Fruit fly (Drosophila melanogaster) whole organism, embryonic: Measurements from ENCODE around the gene Bicra.

ENCODE experiments used
- B-H2 ChIP-seq: fragments of 200-800 bp; sonication (Bioruptor generic); optimal IDR thresholded peaks from 2 replicates; lab custom pipeline; 2018; ENCODE audit warnings: missing biosample characterization, mild to moderate bottlenecking, missing genetic modification characterization
- CG10147 ChIP-seq: fragments of 200-800 bp; sonication (Bioruptor generic); optimal IDR thresholded peaks from 2 replicates; lab custom pipeline; 2019; ENCODE audit warnings: missing biosample characterization, mild to moderate bottlenecking, missing genetic modification characterization, moderate library complexity
- CG10209 ChIP-seq: fragments of 200-800 bp; sonication (Bioruptor generic); optimal IDR thresholded peaks from 3 replicates; lab custom pipeline; 2017; ENCODE audit warnings: missing biosample characterization, mild to moderate bottlenecking, missing genetic modification characterization, missing genetic modification reagents
- CG11695 ChIP-seq: fragments of 200-800 bp; sonication (Bioruptor generic); IDR thresholded peaks from 3 replicates; pipeline ENCODE4 v1.3.6; 2022; ENCODE audit warnings: missing biosample characterization, missing genetic modification characterization
- CG12104 ChIP-seq: fragments of 200-800 bp; sonication (Bioruptor generic); optimal IDR thresholded peaks from 3 replicates; lab custom pipeline; 2016; ENCODE audit warnings: missing biosample characterization, missing genetic modification characterization
- CG12391 ChIP-seq: fragments of 200-800 bp; sonication (Bioruptor generic); optimal IDR thresholded peaks from 3 replicates; lab custom pipeline; 2018; ENCODE audit warnings: missing biosample characterization, mild to moderate bottlenecking, missing genetic modification characterization, moderate library complexity
- CG12659 ChIP-seq: fragments of 200-800 bp; sonication (Bioruptor generic); optimal IDR thresholded peaks from 3 replicates; lab custom pipeline; 2017; ENCODE audit warnings: mild to moderate bottlenecking, missing biosample characterization, missing genetic modification reagents, missing genetic modification characterization
- CG14050 ChIP-seq: fragments of 200-800 bp; sonication (Bioruptor generic); IDR thresholded peaks from 3 replicates; pipeline ENCODE4 v1.3.6; 2022; ENCODE audit warnings: missing biosample characterization, missing genetic modification characterization
- CG14965 ChIP-seq: fragments of 200-800 bp; sonication (Bioruptor generic); optimal IDR thresholded peaks from 2 replicates; lab custom pipeline; 2016; ENCODE audit warnings: missing biosample characterization, missing genetic modification characterization, borderline replicate concordance
- CG15514 ChIP-seq: fragments of 200-800 bp; sonication (Bioruptor generic); optimal IDR thresholded peaks from 3 replicates; lab custom pipeline; 2017; ENCODE audit warnings: missing biosample characterization, missing genetic modification characterization, mild to moderate bottlenecking, moderate library complexity, missing genetic modification reagents
- CG18262 ChIP-seq: fragments of 200-800 bp; optimal IDR thresholded peaks from 3 replicates; lab custom pipeline; 2019; ENCODE audit warnings: missing biosample characterization, mild to moderate bottlenecking, missing genetic modification characterization, moderate library complexity
- CG2116 ChIP-seq: fragments of 200-800 bp; sonication (Bioruptor generic); optimal IDR thresholded peaks from 3 replicates; lab custom pipeline; 2018; ENCODE audit warnings: missing biosample characterization, mild to moderate bottlenecking, missing genetic modification characterization
- CG32532 ChIP-seq: fragments of 200-800 bp; sonication (Bioruptor generic); IDR thresholded peaks from 2 replicates; pipeline ENCODE4 v1.3.6; 2022; ENCODE audit warnings: missing biosample characterization, missing genetic modification characterization
- CG3995 ChIP-seq: fragments of 200-800 bp; sonication (Bioruptor generic); optimal IDR thresholded peaks from 3 replicates; lab custom pipeline; 2016; ENCODE audit warnings: missing biosample characterization, missing genetic modification characterization
- CG4404 ChIP-seq: fragments of 200-800 bp; sonication (Bioruptor generic); IDR thresholded peaks from 2 replicates; pipeline ENCODE4 v1.3.6; 2022; ENCODE audit warnings: missing biosample characterization, missing genetic modification characterization
- CG4854 ChIP-seq: fragments of 200-800 bp; sonication (Bioruptor generic); optimal IDR thresholded peaks from 2 replicates; lab custom pipeline; 2016; ENCODE audit warnings: missing biosample characterization, missing genetic modification characterization, inconsistent platforms
- CG5180 ChIP-seq: fragments of 200-800 bp; sonication (Bioruptor generic); optimal IDR thresholded peaks from 3 replicates; lab custom pipeline; 2017; ENCODE audit warnings: missing biosample characterization, missing genetic modification characterization, mild to moderate bottlenecking, moderate library complexity, missing genetic modification reagents
- CG8281 ChIP-seq: fragments of 200-800 bp; sonication (Bioruptor generic); optimal IDR thresholded peaks from 2 replicates; lab custom pipeline; 2018; ENCODE audit warnings: missing biosample characterization, mild to moderate bottlenecking, missing genetic modification characterization, moderate library complexity
- CG8765 ChIP-seq: fragments of 200-800 bp; sonication (Bioruptor generic); IDR thresholded peaks from 2 replicates; pipeline ENCODE4 v1.3.6; 2022; ENCODE audit warnings: missing biosample characterization, missing genetic modification characterization
- CG8924 ChIP-seq: fragments of 200-800 bp; optimal IDR thresholded peaks from 3 replicates; lab custom pipeline; 2019; ENCODE audit warnings: missing biosample characterization, mild to moderate bottlenecking, missing genetic modification characterization, moderate library complexity
- CG8944 ChIP-seq: fragments of 200-800 bp; sonication (Bioruptor generic); optimal IDR thresholded peaks from 3 replicates; lab custom pipeline; 2016; ENCODE audit warnings: missing biosample characterization, missing genetic modification characterization
- CG9215 ChIP-seq: fragments of 200-800 bp; sonication (Bioruptor generic); IDR thresholded peaks from 2 replicates; pipeline ENCODE4 v1.3.6; 2022; ENCODE audit warnings: missing biosample characterization, missing genetic modification characterization
- CG9609 ChIP-seq: fragments of 200-800 bp; sonication (Bioruptor generic); optimal IDR thresholded peaks from 3 replicates; lab custom pipeline; 2016; ENCODE audit warnings: missing biosample characterization, missing genetic modification characterization
- Deaf1 ChIP-seq: fragments of 200-800 bp; optimal IDR thresholded peaks from 3 replicates; lab custom pipeline; 2019; ENCODE audit warnings: missing biosample characterization, mild to moderate bottlenecking, missing genetic modification characterization, moderate library complexity
- HmgZ ChIP-seq: fragments of 200-800 bp; sonication (Bioruptor generic); optimal IDR thresholded peaks from 2 replicates; lab custom pipeline; 2018; ENCODE audit warnings: missing biosample characterization, mild to moderate bottlenecking, missing genetic modification characterization
- Hr3 ChIP-seq: fragments of 200-800 bp; sonication (Bioruptor generic); optimal IDR thresholded peaks from 3 replicates; lab custom pipeline; 2016; ENCODE audit warnings: missing biosample characterization, missing genetic modification characterization
- Hr51 ChIP-seq, 2 experiments: fragments of 200-800 bp; sonication (Bioruptor generic); optimal IDR thresholded peaks; 2 replicates in 1 of 2; 3 replicates in 1 of 2; lab custom pipeline; 2016 to 2018; ENCODE audit warnings: missing biosample characterization in 2 of 2, missing genetic modification characterization in 2 of 2, mild to moderate bottlenecking in 1 of 2, moderate library complexity in 1 of 2
- Mad ChIP-seq: fragments of 200-800 bp; sonication (Bioruptor generic); optimal IDR thresholded peaks from 2 replicates; lab custom pipeline; 2016; ENCODE audit warnings: missing biosample characterization, missing genetic modification characterization
- NFAT ChIP-seq: fragments of 200-800 bp; sonication (Bioruptor generic); IDR thresholded peaks from 2 replicates; pipeline ENCODE4 v1.3.6; 2022; ENCODE audit warnings: missing biosample characterization, missing genetic modification characterization
- Nf-YC ChIP-seq: fragments of 200-800 bp; optimal IDR thresholded peaks from 3 replicates; lab custom pipeline; 2019; ENCODE audit warnings: missing biosample characterization, mild to moderate bottlenecking, missing genetic modification characterization, moderate library complexity
- Oaz ChIP-seq: fragments of 200-800 bp; sonication (Bioruptor generic); IDR thresholded peaks from 2 replicates; pipeline ENCODE4 v1.3.6; 2022; ENCODE audit warnings: missing biosample characterization, missing genetic modification characterization
- amos ChIP-seq: fragments of 200-800 bp; sonication (Bioruptor generic); IDR thresholded peaks from 2 replicates; pipeline ENCODE4 v1.3.6; 2022; ENCODE audit warnings: missing biosample characterization, missing genetic modification characterization; ENCODE audit not compliant: partially characterized antibody
- bbx ChIP-seq: fragments of 200-800 bp; sonication (Bioruptor generic); IDR thresholded peaks from 2 replicates; pipeline ENCODE4 v1.3.6; 2022; ENCODE audit warnings: missing biosample characterization, missing genetic modification characterization; ENCODE audit not compliant: partially characterized antibody
- caup ChIP-seq: fragments of 200-800 bp; sonication (Bioruptor generic); optimal IDR thresholded peaks from 3 replicates; lab custom pipeline; 2017; ENCODE audit warnings: missing biosample characterization, mild to moderate bottlenecking, missing genetic modification characterization, moderate library complexity; ENCODE audit not compliant: severe bottlenecking
- crp ChIP-seq, 2 experiments: fragments of 200-800 bp; sonication (Bioruptor generic); optimal IDR thresholded peaks; 2 replicates in 1 of 2; 3 replicates in 1 of 2; lab custom pipeline; 2017; ENCODE audit warnings: missing biosample characterization in 2 of 2, missing genetic modification characterization in 2 of 2, mild to moderate bottlenecking in 1 of 2, moderate library complexity in 1 of 2
- ems ChIP-seq: fragments of 200-800 bp; sonication (Bioruptor generic); optimal IDR thresholded peaks from 3 replicates; lab custom pipeline; 2016; ENCODE audit warnings: missing biosample characterization, missing genetic modification characterization
- eyg ChIP-seq: fragments of 200-800 bp; sonication (Bioruptor generic); optimal IDR thresholded peaks from 3 replicates; lab custom pipeline; 2016; ENCODE audit warnings: missing biosample characterization, missing genetic modification characterization
- gce ChIP-seq: fragments of 200-800 bp; sonication (Bioruptor generic); IDR thresholded peaks from 3 replicates; pipeline ENCODE4 v1.3.6; 2022; ENCODE audit warnings: missing biosample characterization, missing genetic modification characterization
- nerfin-1 ChIP-seq: fragments of 200-800 bp; sonication (Bioruptor generic); optimal IDR thresholded peaks from 3 replicates; lab custom pipeline; 2019; ENCODE audit warnings: missing biosample characterization, mild to moderate bottlenecking, missing genetic modification characterization, moderate library complexity
- nerfin-2 ChIP-seq: fragments of 200-800 bp; sonication (Bioruptor generic); IDR thresholded peaks from 2 replicates; pipeline ENCODE4 v1.3.6; 2022; ENCODE audit warnings: missing biosample characterization, missing genetic modification characterization; ENCODE audit not compliant: partially characterized antibody
- nom ChIP-seq: fragments of 200-800 bp; sonication (Bioruptor generic); optimal IDR thresholded peaks from 2 replicates; lab custom pipeline; 2017; ENCODE audit warnings: missing biosample characterization, missing genetic modification characterization, mild to moderate bottlenecking, moderate library complexity, missing genetic modification reagents
- seq ChIP-seq: fragments of 200-800 bp; sonication (Bioruptor generic); IDR thresholded peaks from 2 replicates; pipeline ENCODE4 v1.3.6; 2022; ENCODE audit warnings: missing biosample characterization, missing genetic modification characterization
- sr ChIP-seq: fragments of 200-800 bp; sonication (Bioruptor generic); IDR thresholded peaks from 3 replicates; pipeline ENCODE4 v1.3.6; 2022; ENCODE audit warnings: missing biosample characterization, missing genetic modification characterization
- tin ChIP-seq: fragments of 200-800 bp; sonication (Bioruptor generic); optimal IDR thresholded peaks from 3 replicates; lab custom pipeline; 2016; ENCODE audit warnings: missing biosample characterization, missing genetic modification characterization
- tna ChIP-seq: fragments of 200-800 bp; sonication (Bioruptor generic); IDR thresholded peaks from 2 replicates; pipeline ENCODE4 v1.3.6; 2022; ENCODE audit warnings: missing biosample characterization, missing genetic modification characterization; ENCODE audit not compliant: partially characterized antibody
- usp ChIP-seq: fragments of >200 bp; optimal IDR thresholded peaks from 2 replicates; lab custom pipeline; 2017; ENCODE audit warnings: missing biosample characterization, missing genetic modification characterization
- vfl ChIP-seq: fragments of 200-800 bp; sonication (Bioruptor generic); optimal IDR thresholded peaks from 2 replicates; lab custom pipeline; 2016; ENCODE audit warnings: missing biosample characterization, missing genetic modification characterization
- zen2 ChIP-seq: fragments of 200-800 bp; sonication (Bioruptor generic); IDR thresholded peaks from 3 replicates; pipeline ENCODE4 v1.3.6; 2022; ENCODE audit warnings: missing biosample characterization, missing genetic modification characterization; ENCODE audit not compliant: partially characterized antibody
- zfh1 ChIP-seq: fragments of 200-800 bp; sonication (Bioruptor generic); IDR thresholded peaks from 3 replicates; pipeline ENCODE4 v1.3.6; 2022; ENCODE audit warnings: missing biosample characterization, missing genetic modification characterization

Gene Bicra

DNA sequence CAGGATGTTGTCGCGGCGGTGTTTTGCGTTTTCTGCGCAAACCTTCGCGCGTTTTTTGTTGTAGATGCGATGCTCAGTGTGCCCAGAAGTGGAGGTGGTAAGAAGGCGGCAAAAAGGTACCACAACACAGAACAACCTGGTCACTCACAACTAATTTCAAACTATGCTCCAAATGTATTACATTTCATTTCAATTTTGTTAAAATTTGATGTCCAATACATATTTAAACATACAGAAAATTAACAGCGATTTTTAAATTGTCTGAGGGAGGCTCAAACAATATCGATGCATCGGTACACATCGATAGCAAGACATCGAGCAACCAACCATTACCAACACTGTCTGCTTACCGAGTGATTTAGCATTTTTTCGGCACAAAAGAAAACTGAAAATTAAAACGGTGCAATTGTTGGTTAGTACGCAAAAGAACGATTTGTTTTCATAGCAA lies 90.4 kb downstream of the Bicra start, which contains the start of the genes Slbp and Rpn2 (continued):
- TF ChIP-seq zen2 (GFP tag; lab: Robert Waterston, UW) (peak; percentile 87; the same call in 2 of the 3 replicates), CG12659 (GFP tag; lab: Kevin White, UChicago) (peak; percentile 82), Deaf1 (peak; percentile 36), Nf-YC (tag; lab: Kevin White, UChicago) (peak; percentile 53), bbx (peak; percentile 90), gce (no peak), CG8765 (GFP tag; lab: Robert Waterston, UW) (no peak), CG4854 (GFP tag; lab: Kevin White, UChicago) (peak; percentile 37), caup (GFP tag; lab: Kevin White, UChicago) (peak; percentile 10), CG9215 (GFP tag; lab: Robert Waterston, UW) (no peak), CG11695 (GFP tag; lab: Robert Waterston, UW) (no peak), CG12391 (tag; lab: Kevin White, UChicago) (peak; percentile 67), eyg (peak; percentile 53), CG12104 (GFP tag; lab: Kevin White, UChicago) (peak; percentile 29), ems (GFP tag; lab: Kevin White, UChicago) (peak; percentile 12), Hr3 (GFP tag; lab: Kevin White, UChicago) (peak; percentile 42), usp (GFP tag; lab: Kevin White, UChicago) (no peak), seq (GFP tag; lab: Robert Waterston, UW) (no peak), Hr51 (GFP tag; optimal IDR thresholded peaks at IDR 0.05; lab: Kevin White, UChicago) (peak; percentile 6 to 37), CG10147 (GFP tag; lab: Kevin White, UChicago) (peak; percentile 48), nerfin-2 (GFP tag; lab: Robert Waterston, UW) (peak; percentile 79), HmgZ (peak; percentile 88), CG5180 (GFP tag; lab: Kevin White, UChicago) (no peak), nerfin-1 (peak; percentile 29), nom (GFP tag; lab: Kevin White, UChicago) (peak; percentile 11), crp (GFP tag; optimal IDR thresholded peaks at IDR 0.05; lab: Kevin White, UChicago) (peak in 1 of 2 experiments; percentile 35), tin (GFP tag; lab: Kevin White, UChicago) (peak; percentile 20), CG10209 (peak; percentile 1), CG14050 (GFP tag; lab: Robert Waterston, UW) (no peak), sr (no peak), CG32532 (GFP tag; lab: Robert Waterston, UW) (0 out of 2 replicates have a peak, but pooled peaks have one; percentile 33), tna (peak; percentile 74), CG8944 (GFP tag; lab: Kevin White, UChicago) (peak; percentile 7), vfl (GFP tag; lab: Kevin White, UChicago) (peak; percentile 45), amos (GFP tag; lab: Robert Waterston, UW) (peak; percentile 94), NFAT (GFP tag; lab: Robert Waterston, UW) (0 out of 2 replicates have a peak, but pooled peaks have one; percentile 4), Oaz (no peak), CG2116 (GFP tag; lab: Kevin White, UChicago) (peak; percentile 95), CG15514 (GFP tag; lab: Kevin White, UChicago) (peak; percentile 55), CG9609 (peak; percentile 65), CG3995 (GFP tag; lab: Kevin White, UChicago) (peak; percentile 41), CG4404 (GFP tag; lab: Robert Waterston, UW) (no peak), CG8281 (tag; lab: Kevin White, UChicago) (no peak), zfh1 (GFP tag; lab: Robert Waterston, UW) (no peak), B-H2 (GFP tag; lab: Kevin White, UChicago) (peak; percentile 62), CG14965 (GFP tag; lab: Kevin White, UChicago) (no peak), CG8924 (tag; lab: Kevin White, UChicago) (peak; percentile 49), CG18262 (tag; lab: Kevin White, UChicago) (peak; percentile 31), Mad (no peak)
